Worm (Caenorhabditis elegans): ENCODE results near the gene msp-76.

DNA sequence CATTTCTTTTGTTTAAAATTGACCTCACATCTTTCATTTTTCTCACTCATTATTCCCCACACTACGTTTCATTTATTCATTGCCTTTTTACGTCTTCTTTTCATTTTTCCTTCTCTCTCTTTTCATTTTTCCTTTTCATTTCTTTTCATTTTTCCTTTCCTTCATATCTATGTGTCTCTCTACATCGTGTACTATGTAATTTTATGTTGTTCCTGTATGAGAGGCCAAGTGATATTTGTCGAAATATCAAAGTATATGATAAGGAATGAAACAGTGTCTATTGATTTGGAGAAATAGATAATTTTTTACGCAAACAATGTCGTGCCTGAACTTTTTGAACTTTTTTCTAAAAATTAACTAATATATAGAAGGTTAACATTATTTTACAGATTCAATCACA, 27.7 kb downstream of the msp-76 start:
- no peak for TF ChIP-seq zag-1 (tag; optimal IDR thresholded peaks at IDR 0.05)
- no peak for TF ChIP-seq jun-1 (tag; optimal IDR thresholded peaks at IDR 0.05)
- TF ChIP-seq nfya-1 (tag; optimal IDR thresholded peaks at IDR 0.05; ENCODE audit: insufficient read depth): no peak
- no peak for TF ChIP-seq aly-2 (tag; optimal IDR thresholded peaks at IDR 0.05)
- no peak for TF ChIP-seq lsy-12 (tag; optimal IDR thresholded peaks at IDR 0.05)
- peak; percentile 23 for TF ChIP-seq snpc-4 (tag; optimal IDR thresholded peaks at IDR 0.05)
- TF ChIP-seq skn-1 (tag; optimal IDR thresholded peaks at IDR 0.05): peak; percentile 97
- no peak for TF ChIP-seq nhr-43 (tag; optimal IDR thresholded peaks at IDR 0.05; ENCODE audit: poor library complexity, severe bottlenecking)
- TF ChIP-seq unc-62 (GFP tag; optimal IDR thresholded peaks at IDR 0.05): no peak
- peak; percentile 59 for TF ChIP-seq ceh-28 (tag; optimal IDR thresholded peaks at IDR 0.05)
- no peak for TF ChIP-seq nhr-77 (tag; optimal IDR thresholded peaks at IDR 0.05)
- TF ChIP-seq ztf-4 (tag; optimal IDR thresholded peaks at IDR 0.05): no peak

All from whole organism, L3 larva.